Fruit fly (Drosophila melanogaster) whole organism, prepupa: ENCODE data around the gene spdi.

ENCODE experiments used
- Blimp-1 ChIP-seq: fragments of 200-800 bp; sonication (Bioruptor generic); optimal IDR thresholded peaks from 3 replicates; lab custom pipeline; 2017; ENCODE audit warnings: missing biosample characterization, missing genetic modification characterization, mild to moderate bottlenecking, moderate library complexity, missing genetic modification reagents
- CG10669 ChIP-seq: fragments of 200-800 bp; sonication (Bioruptor generic); optimal IDR thresholded peaks from 3 replicates; lab custom pipeline; 2018; ENCODE audit warnings: missing biosample characterization, mild to moderate bottlenecking, missing genetic modification characterization, moderate library complexity
- CG11762 ChIP-seq: fragments of 200-800 bp; sonication (Bioruptor generic); optimal IDR thresholded peaks from 3 replicates; lab custom pipeline; 2016; ENCODE audit warnings: missing biosample characterization, missing genetic modification characterization; ENCODE audit not compliant: insufficient read depth
- CG11902 ChIP-seq: fragments of 200-800 bp; sonication (Bioruptor generic); optimal IDR thresholded peaks from 3 replicates; lab custom pipeline; 2016; ENCODE audit warnings: missing biosample characterization, missing genetic modification characterization
- CG15336 ChIP-seq: fragments of 200-800 bp; sonication (Bioruptor generic); IDR thresholded peaks from 2 replicates; pipeline ENCODE4 v1.3.6; 2022; ENCODE audit warnings: missing biosample characterization, missing genetic modification characterization
- CG16779 ChIP-seq: fragments of 200-800 bp; sonication (Bioruptor generic); optimal IDR thresholded peaks from 3 replicates; lab custom pipeline; 2017; ENCODE audit warnings: missing biosample characterization, mild to moderate bottlenecking, missing genetic modification characterization
- CG3032 ChIP-seq: fragments of 200-800 bp; optimal IDR thresholded peaks from 2 replicates; lab custom pipeline; 2019; ENCODE audit warnings: missing biosample characterization, mild to moderate bottlenecking, missing genetic modification characterization, moderate library complexity
- CG31627 ChIP-seq: fragments of 200-800 bp; sonication (Bioruptor generic); optimal IDR thresholded peaks from 3 replicates; lab custom pipeline; 2016; ENCODE audit warnings: missing biosample characterization, missing genetic modification characterization
- CG32006 ChIP-seq: fragments of 200-800 bp; sonication (Bioruptor generic); optimal IDR thresholded peaks from 3 replicates; lab custom pipeline; 2017; ENCODE audit warnings: missing biosample characterization, mild to moderate bottlenecking, missing genetic modification characterization
- CG34406 ChIP-seq: fragments of 200-800 bp; sonication (Bioruptor generic); optimal IDR thresholded peaks from 3 replicates; lab custom pipeline; 2016; ENCODE audit warnings: missing biosample characterization, missing genetic modification characterization
- CG3919 ChIP-seq: fragments of 200-800 bp; sonication (Bioruptor generic); optimal IDR thresholded peaks from 3 replicates; lab custom pipeline; 2016; ENCODE audit warnings: missing biosample characterization, missing genetic modification characterization
- CG6163 ChIP-seq: fragments of 200-800 bp; sonication (Bioruptor generic); IDR thresholded peaks from 3 replicates; pipeline ENCODE4 v1.3.6; 2022; ENCODE audit warnings: missing biosample characterization, missing genetic modification characterization
- CG6792 ChIP-seq: fragments of 200-800 bp; sonication (Bioruptor generic); optimal IDR thresholded peaks from 3 replicates; lab custom pipeline; 2016; ENCODE audit warnings: missing biosample characterization, missing genetic modification characterization
- CG6808 ChIP-seq: fragments of 200-800 bp; sonication (Bioruptor generic); optimal IDR thresholded peaks from 3 replicates; lab custom pipeline; 2017; ENCODE audit warnings: missing biosample characterization, missing genetic modification characterization, mild to moderate bottlenecking, moderate library complexity, missing genetic modification reagents
- CG6854 ChIP-seq: fragments of 200-800 bp; sonication (Bioruptor generic); optimal IDR thresholded peaks from 2 replicates; lab custom pipeline; 2017; ENCODE audit warnings: missing biosample characterization, mild to moderate bottlenecking, missing genetic modification characterization
- CG7368 ChIP-seq: fragments of 200-800 bp; sonication (Bioruptor generic); optimal IDR thresholded peaks from 3 replicates; lab custom pipeline; 2016; ENCODE audit warnings: missing biosample characterization, missing genetic modification characterization
- CG8119 ChIP-seq: fragments of 200-800 bp; sonication (Bioruptor generic); IDR thresholded peaks from 3 replicates; pipeline ENCODE4 v1.3.6; 2022; ENCODE audit warnings: missing biosample characterization, missing genetic modification characterization
- CG9139 ChIP-seq: fragments of 200-800 bp; sonication (Bioruptor generic); optimal IDR thresholded peaks from 3 replicates; lab custom pipeline; 2017; ENCODE audit warnings: missing biosample characterization, mild to moderate bottlenecking, missing genetic modification characterization
- Eip75B ChIP-seq: fragments of 200-800 bp; sonication (Bioruptor generic); optimal IDR thresholded peaks from 3 replicates; lab custom pipeline; 2016; ENCODE audit warnings: missing biosample characterization, missing genetic modification characterization
- Eip78C ChIP-seq: fragments of 200-800 bp; sonication (Bioruptor generic); peaks from one replicate; lab custom pipeline; 2016; ENCODE audit warnings: missing biosample characterization, missing genetic modification characterization
- Eip93F ChIP-seq: fragments of 200-800 bp; sonication (Bioruptor generic); optimal IDR thresholded peaks from 2 replicates; lab custom pipeline; 2016; ENCODE audit warnings: missing biosample characterization, mild to moderate bottlenecking, missing genetic modification characterization
- Gug ChIP-seq: fragments of 200-800 bp; sonication (Bioruptor generic); IDR thresholded peaks from 2 replicates; pipeline ENCODE4 v1.3.6; 2022; ENCODE audit warnings: missing biosample characterization, missing genetic modification characterization
- Hr38 ChIP-seq: sonication (Bioruptor generic); optimal IDR thresholded peaks from 2 replicates; lab custom pipeline; 2016; ENCODE audit warnings: missing biosample characterization, missing genetic modification characterization
- Lpt ChIP-seq: fragments of 200-800 bp; sonication (Bioruptor generic); optimal IDR thresholded peaks from 3 replicates; lab custom pipeline; 2016; ENCODE audit warnings: missing biosample characterization, missing genetic modification characterization
- Met ChIP-seq: fragments of 200-800 bp; sonication (Bioruptor generic); optimal IDR thresholded peaks from 3 replicates; lab custom pipeline; 2016; ENCODE audit warnings: missing biosample characterization, missing genetic modification characterization
- Sox14 ChIP-seq: fragments of 200-800 bp; sonication (Bioruptor generic); optimal IDR thresholded peaks from 3 replicates; lab custom pipeline; 2016; ENCODE audit warnings: missing biosample characterization, missing genetic modification characterization
- achi ChIP-seq: fragments of 200-800 bp; sonication (Bioruptor generic); optimal IDR thresholded peaks from 3 replicates; lab custom pipeline; 2016; ENCODE audit warnings: missing biosample characterization, missing genetic modification characterization
- cyc ChIP-seq: fragments of 200-800 bp; sonication (Bioruptor generic); optimal IDR thresholded peaks from 3 replicates; lab custom pipeline; 2016; ENCODE audit warnings: missing biosample characterization, missing genetic modification characterization
- dac ChIP-seq: fragments of 200-800 bp; sonication (Bioruptor generic); optimal IDR thresholded peaks from 2 replicates; lab custom pipeline; 2017; ENCODE audit warnings: missing biosample characterization, mild to moderate bottlenecking, missing genetic modification characterization
- dsx ChIP-seq: fragments of 200-800 bp; optimal IDR thresholded peaks from 3 replicates; lab custom pipeline; 2019; ENCODE audit warnings: missing biosample characterization, mild to moderate bottlenecking, missing genetic modification characterization, moderate library complexity; ENCODE audit not compliant: poor library complexity, severe bottlenecking
- eg ChIP-seq: fragments of 200-800 bp; sonication (Bioruptor generic); IDR thresholded peaks from 3 replicates; pipeline ENCODE4 v1.3.6; 2022; ENCODE audit warnings: missing biosample characterization, missing genetic modification characterization
- fkh ChIP-seq: fragments of 200-800 bp; sonication (Bioruptor generic); optimal IDR thresholded peaks from 3 replicates; lab custom pipeline; 2017; ENCODE audit warnings: missing biosample characterization, mild to moderate bottlenecking, missing genetic modification characterization, moderate library complexity
- lz ChIP-seq: fragments of 200-800 bp; sonication (Bioruptor generic); optimal IDR thresholded peaks from 3 replicates; lab custom pipeline; 2016; ENCODE audit warnings: missing biosample characterization, missing genetic modification characterization
- net ChIP-seq: fragments of 200-800 bp; sonication (Bioruptor generic); optimal IDR thresholded peaks from 3 replicates; lab custom pipeline; 2016; ENCODE audit warnings: missing biosample characterization, missing genetic modification characterization
- pdm3 ChIP-seq: fragments of 200-800 bp; sonication (Bioruptor generic); optimal IDR thresholded peaks from 3 replicates; lab custom pipeline; 2016; ENCODE audit warnings: missing biosample characterization, missing genetic modification characterization
- spab ChIP-seq: fragments of 200-800 bp; sonication (Bioruptor generic); optimal IDR thresholded peaks from 2 replicates; lab custom pipeline; 2017; ENCODE audit warnings: missing biosample characterization, mild to moderate bottlenecking, missing genetic modification characterization, missing genetic modification reagents
- ss ChIP-seq, 2 experiments: fragments of 200-800 bp; sonication (Bioruptor generic); optimal IDR thresholded peaks; 2 replicates in 1 of 2; 3 replicates in 1 of 2; lab custom pipeline; 2017 to 2018; ENCODE audit warnings: mild to moderate bottlenecking in 2 of 2, missing biosample characterization in 2 of 2, missing genetic modification characterization in 2 of 2, moderate library complexity in 1 of 2
- svp ChIP-seq: fragments of 200-800 bp; sonication (Bioruptor generic); peaks from one replicate; lab custom pipeline; 2016; ENCODE audit warnings: missing biosample characterization, missing genetic modification characterization
- topi ChIP-seq: fragments of 200-800 bp; sonication (Bioruptor generic); optimal IDR thresholded peaks from 3 replicates; lab custom pipeline; 2016; ENCODE audit warnings: missing biosample characterization, missing genetic modification characterization

The spdi gene

DNA sequence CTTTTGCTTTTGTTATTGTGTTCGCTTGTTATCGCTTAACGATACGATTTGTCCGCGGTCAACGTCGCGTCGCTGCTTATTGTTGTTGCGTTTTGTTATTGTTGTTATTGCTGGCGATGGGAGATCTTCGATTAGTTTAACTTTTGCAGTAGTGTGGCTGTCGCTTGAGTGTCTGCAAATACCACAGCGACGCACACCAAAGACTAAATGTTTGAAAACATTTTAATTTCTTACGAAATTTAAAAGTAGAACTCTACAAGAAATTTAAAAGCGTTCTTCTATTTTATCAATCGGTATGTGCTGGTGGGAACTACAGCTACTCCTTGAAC is at the start of gene spdi:
spdi (minus strand) TSS at position 94 of the 329 bp plus-strand sequence.
- TF ChIP-seq Hr38 (GFP tag; lab: Kevin White, UChicago) (no peak), dsx (peak; percentile 5)

DNA sequence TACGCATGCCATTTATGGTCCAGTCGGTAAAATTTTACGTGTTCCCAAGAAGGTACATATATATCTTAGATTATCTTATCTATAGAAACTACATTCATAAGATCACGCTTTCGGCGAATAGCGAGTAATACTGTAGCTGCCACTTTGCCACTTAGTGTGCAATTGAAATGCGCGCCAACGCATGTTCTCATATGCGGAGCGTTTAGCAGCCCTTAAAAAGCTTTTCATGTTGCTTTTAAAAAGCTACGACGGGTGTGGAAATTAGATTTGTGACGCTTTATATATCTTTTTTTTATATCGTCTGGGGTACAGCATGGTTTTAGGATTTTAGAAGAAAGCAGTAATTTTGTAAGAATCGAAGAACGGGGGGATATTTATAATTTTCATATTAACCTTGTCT is 38.0 kb upstream of the spdi start:
- no peak for TF ChIP-seq cyc (GFP tag; lab: Kevin White, UChicago)
- no peak for TF ChIP-seq ss (GFP tag; optimal IDR thresholded peaks at IDR 0.05; lab: Kevin White, UChicago)
- peak; percentile 16 for TF ChIP-seq Eip78C (GFP tag; lab: Kevin White, UChicago)
- TF ChIP-seq Blimp-1 (GFP tag; lab: Kevin White, UChicago): no peak
- TF ChIP-seq pdm3: no peak
- TF ChIP-seq CG3032 (tag; lab: Kevin White, UChicago): no peak
- TF ChIP-seq, all 60 proteins: peak for 1

DNA sequence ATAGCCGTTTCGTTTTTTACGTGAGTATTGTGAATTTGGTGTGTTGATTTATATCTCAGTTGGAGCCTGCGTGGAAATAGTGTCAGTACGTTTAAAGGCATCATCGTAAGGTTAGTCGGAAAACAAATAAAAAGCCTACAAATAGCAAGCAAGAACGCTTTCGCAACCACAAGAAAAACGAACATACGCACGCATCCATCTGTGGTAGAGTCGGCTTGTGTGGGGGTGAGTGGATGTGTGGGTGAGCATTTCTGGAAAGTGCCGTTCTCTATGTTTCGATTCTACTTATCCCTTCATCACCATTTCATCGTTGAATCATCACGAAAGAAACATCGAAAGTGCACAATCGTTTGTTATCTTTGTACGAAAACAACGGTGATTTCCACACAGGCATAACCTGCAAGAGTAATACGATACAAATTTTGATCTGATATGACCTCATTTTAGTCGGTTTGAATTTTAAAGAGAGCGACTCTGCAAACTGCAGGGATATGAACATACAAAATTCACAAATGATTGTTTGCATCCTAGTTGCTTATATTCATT is 36.5 kb upstream of the spdi start:
- TF ChIP-seq pdm3 (no peak), Eip78C (GFP tag; lab: Kevin White, UChicago) (peak; percentile 14), spab (GFP tag; lab: Kevin White, UChicago) (no peak), dac (no peak), CG9139 (GFP tag; lab: Kevin White, UChicago) (peak; percentile 9), Hr38 (GFP tag; lab: Kevin White, UChicago) (no peak), Eip75B (no peak), CG6808 (GFP tag; lab: Kevin White, UChicago) (peak; percentile 2)
- TF ChIP-seq, all 60 proteins: peak for 3

DNA sequence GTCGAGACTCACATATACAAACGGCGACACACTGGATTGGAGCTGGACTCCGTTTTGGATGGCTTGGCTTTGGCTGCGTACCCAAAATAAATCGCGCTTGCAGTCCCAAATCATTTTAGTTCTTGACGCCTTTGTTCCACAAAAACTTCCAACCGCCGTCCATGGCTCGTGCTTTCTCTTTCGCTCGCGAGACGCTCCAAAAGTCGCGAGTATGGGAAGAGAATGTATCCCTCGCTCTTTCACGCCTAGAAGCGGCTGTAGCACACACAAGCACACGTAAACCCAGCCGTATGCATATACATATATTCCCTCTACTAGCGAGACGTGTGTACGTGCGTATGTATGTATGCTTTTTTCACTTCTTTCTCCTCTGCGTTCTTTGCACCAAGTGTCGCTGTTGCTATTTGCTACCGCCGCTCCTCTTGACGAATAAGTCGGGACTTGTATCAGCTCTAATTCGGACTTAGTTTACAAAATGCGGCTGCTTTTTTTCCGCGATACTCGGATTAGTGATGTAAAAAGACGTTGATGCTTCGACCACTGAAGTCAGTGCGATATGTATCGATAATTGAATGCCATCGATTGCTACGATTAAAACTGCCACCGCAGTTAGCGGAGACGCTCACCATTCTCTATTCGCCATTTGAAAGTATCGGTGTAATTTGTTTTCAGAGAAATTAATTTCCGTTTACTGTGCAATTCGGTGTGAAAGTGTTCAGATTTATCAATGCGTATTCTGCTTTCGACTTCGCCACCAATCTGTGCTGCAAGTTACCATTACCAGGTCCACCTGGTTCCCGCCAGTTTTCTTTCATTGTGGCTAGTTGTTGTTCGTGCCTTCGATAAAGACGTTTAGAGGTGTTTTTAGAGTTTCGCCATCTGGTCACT is 35.7 kb upstream of the spdi start, which contains the start of the genes Hmt4-20 and SkpA:
Hmt4-20 (minus strand) TSS at position 542 of the 888 bp plus-strand sequence.
SkpA (plus strand) TSS at position 623 of the 888 bp plus-strand sequence.
- TF ChIP-seq CG6163: peak; percentile 43; the same call in 1 of the 3 replicates
- no peak for TF ChIP-seq topi
- no peak for TF ChIP-seq CG6792 (GFP tag; lab: Kevin White, UChicago)
- TF ChIP-seq Sox14 (GFP tag; lab: Kevin White, UChicago): peak; percentile 4
- peak; percentile 53 for TF ChIP-seq Eip78C (GFP tag; lab: Kevin White, UChicago)
- TF ChIP-seq CG6854 (GFP tag; lab: Kevin White, UChicago): no peak
- peak; percentile 55 for TF ChIP-seq svp (GFP tag; lab: Kevin White, UChicago)
- no peak for TF ChIP-seq fkh (GFP tag; lab: Kevin White, UChicago)
- TF ChIP-seq CG31627: no peak
- no peak for TF ChIP-seq CG10669 (GFP tag; lab: Kevin White, UChicago)
- 0 out of 3 replicates have a peak, but pooled peaks have one; percentile 6 for TF ChIP-seq eg (GFP tag; lab: Robert Waterston, UW)

DNA sequence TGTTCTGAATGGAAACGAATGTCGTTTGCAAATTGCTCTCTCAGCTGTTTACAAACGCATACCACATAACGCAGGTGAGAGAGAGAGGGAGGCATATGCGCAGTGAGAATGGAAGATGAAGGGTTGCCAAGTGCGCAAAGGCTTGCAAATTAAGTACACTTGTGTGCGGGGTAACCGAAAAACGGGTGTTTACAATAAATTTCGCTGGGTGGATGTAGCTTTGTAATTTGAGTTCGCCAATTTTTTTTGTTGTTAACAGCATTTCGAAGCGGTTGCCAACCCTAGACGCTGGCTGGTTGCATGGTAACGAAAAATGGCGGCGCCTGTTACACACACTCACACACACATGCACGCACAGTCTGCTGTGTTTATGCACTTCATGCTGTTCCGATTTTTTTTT is 35.0 kb upstream of the spdi start:
- TF ChIP-seq CG11902 (peak; percentile 93), CG6792 (GFP tag; lab: Kevin White, UChicago) (peak; percentile 96), Gug (peak; percentile 97), CG6163 (peak; percentile 99), CG9139 (GFP tag; lab: Kevin White, UChicago) (no peak), Eip93F (GFP tag; lab: Kevin White, UChicago) (peak; percentile 93), CG31627 (peak; percentile 97), dsx (peak; percentile 89), Sox14 (GFP tag; lab: Kevin White, UChicago) (peak; percentile 97), Hr38 (GFP tag; lab: Kevin White, UChicago) (peak; percentile 86), Eip75B (peak; percentile 95), cyc (GFP tag; lab: Kevin White, UChicago) (peak; percentile 97), CG34406 (GFP tag; lab: Kevin White, UChicago) (peak; percentile 95), Lpt (peak; percentile 95), CG8119 (peak; percentile 96), CG15336 (GFP tag; lab: Robert Waterston, UW) (peak; percentile 98), dac (peak; percentile 95), CG3919 (GFP tag; lab: Kevin White, UChicago) (peak; percentile 96), net (GFP tag; lab: Kevin White, UChicago) (peak; percentile 97), svp (GFP tag; lab: Kevin White, UChicago) (peak; percentile 98), Met (peak; percentile 97), Eip78C (GFP tag; lab: Kevin White, UChicago) (peak; percentile 98), lz (GFP tag; lab: Kevin White, UChicago) (peak; percentile 96), CG11762 (GFP tag; lab: Kevin White, UChicago) (peak; percentile 94), CG7368 (peak; percentile 95), CG16779 (tag; lab: Kevin White, UChicago) (peak; percentile 92), CG32006 (GFP tag; lab: Kevin White, UChicago) (peak; percentile 96), achi (GFP tag; lab: Kevin White, UChicago) (peak; percentile 95)
